Worm (Caenorhabditis elegans) whole organism, midembryonic: Measurements from ENCODE around the gene nlp-59.

Experiments
- T22C8.4 ChIP-seq: fragments of 200-800 bp; sonication (Bioruptor generic); IDR thresholded peaks from 2 replicates; pipeline ENCODE4 v1.3.6; 2022; ENCODE audit warnings: missing genetic modification characterization, missing compliant biosample characterization
- cog-1 ChIP-seq: sonication (generic microtip); optimal IDR thresholded peaks from 2 replicates; lab custom pipeline; 2016; ENCODE audit warnings: missing genetic modification characterization, missing compliant biosample characterization
- flt-1 ChIP-seq: fragments of 200-800 bp; sonication (Bioruptor generic); IDR thresholded peaks from 2 replicates; pipeline ENCODE4 v1.3.6; 2022; ENCODE audit warnings: missing genetic modification characterization, missing compliant biosample characterization
- klf-2 ChIP-seq: fragments of 200-800 bp; sonication (Bioruptor generic); conservative IDR thresholded peaks from 2 replicates; pipeline ENCODE4 v1.3.6; 2022; ENCODE audit warnings: missing genetic modification reagents, missing genetic modification characterization, missing compliant biosample characterization
- med-1 ChIP-seq: sonication (generic microtip); optimal IDR thresholded peaks from 2 replicates; lab custom pipeline; 2017; ENCODE audit warnings: missing genetic modification characterization, mild to moderate bottlenecking, missing compliant biosample characterization, antibody characterized with exemption, missing genetic modification reagents; ENCODE audit not compliant: insufficient read depth
- ref-1 ChIP-seq: fragments of 200-800 bp; sonication (Bioruptor generic); conservative IDR thresholded peaks from 2 replicates; pipeline ENCODE4 v1.3.6; 2022; ENCODE audit warnings: missing genetic modification reagents, missing genetic modification characterization, missing compliant biosample characterization
- ztf-23 ChIP-seq: fragments of 200-800 bp; sonication (Bioruptor generic); IDR thresholded peaks from 2 replicates; pipeline ENCODE4 v1.3.6; 2022; ENCODE audit warnings: missing genetic modification reagents, missing genetic modification characterization, missing compliant biosample characterization
- ztf-29 ChIP-seq: fragments of 200-800 bp; sonication (Bioruptor generic); IDR thresholded peaks from 2 replicates; pipeline ENCODE4 v1.3.6; 2022; ENCODE audit warnings: missing genetic modification reagents, missing genetic modification characterization, missing compliant biosample characterization

- TF ChIP-seq flt-1 (GFP tag; lab: Robert Waterston, UW) (no peak), ref-1 (GFP tag; lab: Robert Waterston, UW) (no peak), T22C8.4 (GFP tag; lab: Robert Waterston, UW) (no peak), ztf-23 (GFP tag; lab: Robert Waterston, UW) (no peak), ztf-29 (GFP tag; lab: Robert Waterston, UW) (no peak), med-1 (GFP tag; lab: Kevin White, UChicago) (no peak), klf-2 (GFP tag; lab: Robert Waterston, UW) (no peak), cog-1 (tag; lab: Kevin White, UChicago) (no peak)
Observed at ce11 chrV:14949477-14949876, 21.8 kb upstream of the nlp-59 start, which contains the start of gene hil-1.
